Fruit fly (Drosophila melanogaster): ENCODE data around the gene Mob2.
A peak's percentile ranks its signal among the peaks of the same experiment; 100 is the strongest.

The Mob2 gene

dm6 chr3L:11534391-11535246 lies 27.4 kb downstream of the Mob2 start:
- peak; percentile 4 for TF ChIP-seq Sp1 (GFP tag; optimal IDR thresholded peaks at IDR 0.05)
- TF ChIP-seq ey (GFP tag; optimal IDR thresholded peaks at IDR 0.05), result no peak
- peak; percentile 42 for TF ChIP-seq h (GFP tag; optimal IDR thresholded peaks at IDR 0.05)
- peak; percentile 30 for TF ChIP-seq psq (GFP tag; optimal IDR thresholded peaks at IDR 0.05)
- TF ChIP-seq Hr83 (GFP tag; optimal IDR thresholded peaks at IDR 0.05; ENCODE audit: poor library complexity, severe bottlenecking), result peak; percentile 8
- TF ChIP-seq Dif (GFP tag; optimal IDR thresholded peaks at IDR 0.05; ENCODE audit: partially characterized antibody), result peak; percentile 92
- TF ChIP-seq sv (GFP tag; optimal IDR thresholded peaks at IDR 0.05), result no peak
- TF ChIP-seq dmrt93B (GFP tag; optimal IDR thresholded peaks at IDR 0.05), result no peak
- TF ChIP-seq dl (GFP tag; optimal IDR thresholded peaks at IDR 0.05; ENCODE audit: insufficient read depth in 1 of 2, partially characterized antibody in 2 of 2), result peak; percentile 46 to 79
- TF ChIP-seq HLH106 (tag; optimal IDR thresholded peaks at IDR 0.05), result peak; percentile 31
- TF ChIP-seq OdsH (GFP tag; optimal IDR thresholded peaks at IDR 0.05), result peak; percentile 34
- TF ChIP-seq woc (GFP tag; optimal IDR thresholded peaks at IDR 0.05), result no peak
- TF ChIP-seq Rel (GFP tag; optimal IDR thresholded peaks at IDR 0.05), result no peak
- peak; percentile 34 for TF ChIP-seq Rel (tag; optimal IDR thresholded peaks at IDR 0.05)
- peak; percentile 18 for TF ChIP-seq N (GFP tag; optimal IDR thresholded peaks at IDR 0.05)
- TF ChIP-seq Vsx2 (GFP tag; optimal IDR thresholded peaks at IDR 0.05; ENCODE audit: partially characterized antibody), result peak; percentile 50
- peak in 1 of 2 experiments; percentile 15 for TF ChIP-seq foxo (GFP tag; optimal IDR thresholded peaks at IDR 0.05)
- peak; percentile 39 for TF ChIP-seq rgr (GFP tag; optimal IDR thresholded peaks at IDR 0.05)

dm6 chr3L:11533704-11534319 lies 28.2 kb downstream of the Mob2 start:
- peak; percentile 71 for TF ChIP-seq fru (GFP tag; optimal IDR thresholded peaks at IDR 0.05)
- no peak for TF ChIP-seq Jra (GFP tag; optimal IDR thresholded peaks at IDR 0.05)
- no peak for TF ChIP-seq Hr78 (GFP tag; optimal IDR thresholded peaks at IDR 0.05)
- TF ChIP-seq Hnf4 (GFP tag; optimal IDR thresholded peaks at IDR 0.05), result peak; percentile 3
- peak; percentile 55 for TF ChIP-seq OdsH (GFP tag; optimal IDR thresholded peaks at IDR 0.05)
- peak; percentile 49 for TF ChIP-seq ey (GFP tag; optimal IDR thresholded peaks at IDR 0.05)
- peak; percentile 66 for TF ChIP-seq psq (GFP tag; optimal IDR thresholded peaks at IDR 0.05)
- peak; percentile 50 for TF ChIP-seq sv (GFP tag; optimal IDR thresholded peaks at IDR 0.05)
- peak; percentile 62 for TF ChIP-seq HLH106 (tag; optimal IDR thresholded peaks at IDR 0.05)
- no peak for TF ChIP-seq Mio (GFP tag; optimal IDR thresholded peaks at IDR 0.05)
- TF ChIP-seq br (GFP tag; optimal IDR thresholded peaks at IDR 0.05), result peak; percentile 55
- TF ChIP-seq foxo (GFP tag; optimal IDR thresholded peaks at IDR 0.05), result peak in 1 of 2 experiments; percentile 47
- no peak for TF ChIP-seq h (GFP tag; optimal IDR thresholded peaks at IDR 0.05)
- peak; percentile 11 for TF ChIP-seq dmrt93B (GFP tag; optimal IDR thresholded peaks at IDR 0.05)
- peak; percentile 33 for TF ChIP-seq tai (GFP tag; optimal IDR thresholded peaks at IDR 0.05)
- TF ChIP-seq rgr (GFP tag; optimal IDR thresholded peaks at IDR 0.05), result peak; percentile 19
- TF ChIP-seq jim (GFP tag; optimal IDR thresholded peaks at IDR 0.05), result no peak
- no peak for TF ChIP-seq GATAd (GFP tag; optimal IDR thresholded peaks at IDR 0.05)
- no peak for TF ChIP-seq woc (GFP tag; optimal IDR thresholded peaks at IDR 0.05)
- no peak for TF ChIP-seq sage (GFP tag; optimal IDR thresholded peaks at IDR 0.05)
- TF ChIP-seq Vsx2 (GFP tag; optimal IDR thresholded peaks at IDR 0.05; ENCODE audit: partially characterized antibody), result no peak
- peak; percentile 54 for TF ChIP-seq Sp1 (GFP tag; optimal IDR thresholded peaks at IDR 0.05)

- no peak for TF ChIP-seq pan (optimal IDR thresholded peaks at IDR 0.05)
- TF ChIP-seq Dfd (GFP tag; optimal IDR thresholded peaks at IDR 0.05), result no peak
- no peak for TF ChIP-seq h (GFP tag; optimal IDR thresholded peaks at IDR 0.05)
- no peak for TF ChIP-seq Dif (GFP tag; optimal IDR thresholded peaks at IDR 0.05; ENCODE audit: partially characterized antibody)
These were observed 29.9 kb downstream of the Mob2 start for dm6 chr3L:11531994-11532732.

- TF ChIP-seq Rel (GFP tag; optimal IDR thresholded peaks at IDR 0.05) (no peak), Rel (tag; optimal IDR thresholded peaks at IDR 0.05) (peak; percentile 65), Vsx2 (GFP tag; optimal IDR thresholded peaks at IDR 0.05; ENCODE audit: partially characterized antibody) (no peak), h (GFP tag; optimal IDR thresholded peaks at IDR 0.05) (peak; percentile 18), fru (GFP tag; optimal IDR thresholded peaks at IDR 0.05) (peak; percentile 62)
These were observed 30.7 kb downstream of the Mob2 start for dm6 chr3L:11531300-11531699.

Data from whole organism, wandering third instar larva.